Worm (Caenorhabditis elegans) whole organism, young adult: Measurements from ENCODE around the gene EGAP1.5.

ENCODE experiments used
- ama-1 ChIP-seq, 3 experiments: fragments of 150-350 bp in 1 of 3; sonication (generic microtip) in 2 of 3; optimal IDR thresholded peaks; 2 replicates each; lab custom pipeline; 2014 to 2018; ENCODE audit warnings: missing biosample characterization in 2 of 3, missing genetic modification characterization in 2 of 3, missing genetic modification reagents in 2 of 3
- dpff-1 ChIP-seq: sonication (generic microtip); optimal IDR thresholded peaks from 2 replicates; lab custom pipeline; 2017; ENCODE audit warnings: mild to moderate bottlenecking, missing genetic modification characterization, missing compliant biosample characterization
- madf-6 ChIP-seq: fragments of 200-800 bp; sonication (Bioruptor generic); IDR thresholded peaks from 2 replicates; pipeline ENCODE4 v1.3.6; 2022; ENCODE audit warnings: missing genetic modification reagents, missing genetic modification characterization, missing compliant biosample characterization
- pha-4 ChIP-seq: fragments of 150-350 bp; sonication (generic microtip); optimal IDR thresholded peaks from 2 replicates; lab custom pipeline; 2014; ENCODE audit warnings: missing biosample characterization, missing genetic modification reagents, missing genetic modification characterization
- snpc-4 ChIP-seq, 5 experiments: fragments of 150-350 bp in 1 of 5; sonication (generic microtip) in 4 of 5; optimal IDR thresholded peaks; 2 replicates each; lab custom pipeline; 2014 to 2018; ENCODE audit warnings: missing genetic modification characterization in 5 of 5, missing biosample characterization in 3 of 5, antibody characterized with exemption in 2 of 5, mild to moderate bottlenecking in 2 of 5, missing compliant biosample characterization in 2 of 5, missing genotype in 2 of 5, moderate library complexity in 2 of 5, missing genetic modification reagents in 1 of 5
- unc-62 ChIP-seq: fragments of 150-350 bp; optimal IDR thresholded peaks from 2 replicates; lab custom pipeline; 2014; ENCODE audit warnings: missing biosample characterization, missing genetic modification reagents, missing genetic modification characterization

DNA sequence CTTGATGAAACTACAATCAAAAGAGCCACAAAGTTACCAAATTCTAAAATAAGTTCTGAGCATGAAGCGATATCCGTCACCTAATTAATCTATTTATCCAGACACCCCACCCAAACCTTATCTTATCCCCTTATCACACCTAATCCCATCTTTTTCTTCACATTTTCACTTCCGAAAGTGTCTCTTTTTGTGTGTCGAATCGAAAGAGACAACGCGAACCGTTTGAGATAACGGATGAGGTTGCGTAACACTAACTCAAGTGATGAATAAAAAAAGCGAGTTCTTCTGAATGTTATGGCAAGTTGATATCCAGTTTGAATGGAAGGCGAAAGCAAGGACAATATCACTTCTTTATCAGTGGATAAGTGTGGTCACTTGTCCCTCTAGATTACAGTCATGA is 48.0 kb upstream of the EGAP1.5 start:
- TF ChIP-seq snpc-4 (GFP tag; optimal IDR thresholded peaks at IDR 0.05; lab: Kevin White, UChicago): no peak
- TF ChIP-seq snpc-4 (tag; optimal IDR thresholded peaks at IDR 0.05; lab: Kevin White, UChicago): no peak
- no peak for TF ChIP-seq dpff-1 (tag; lab: Kevin White, UChicago)
- no peak for TF ChIP-seq madf-6
- TF ChIP-seq ama-1 (optimal IDR thresholded peaks at IDR 0.05; lab: Kevin White, UChicago): no peak
- TF ChIP-seq ama-1 (GFP tag; optimal IDR thresholded peaks at IDR 0.05; lab: Kevin White, UChicago): no peak
- no peak for TF ChIP-seq unc-62 (GFP tag; lab: Kevin White, UChicago)
- TF ChIP-seq pha-4: no peak
